Worm (Caenorhabditis elegans): ENCODE measurements around the gene str-156.
A peak's percentile ranks its signal among the peaks of the same experiment; 100 is the strongest.

ce11 chrIV:4930754-4931322, 17.6 kb downstream of the str-156 start:
- TF ChIP-seq lsl-1 (GFP tag; optimal IDR thresholded peaks at IDR 0.05) (peak; percentile 34), mes-4 (tag; optimal IDR thresholded peaks at IDR 0.05) (peak; percentile 47), dpl-1 (GFP tag; optimal IDR thresholded peaks at IDR 0.05) (no peak), ama-1 (optimal IDR thresholded peaks at IDR 0.05) (no peak), ama-1 (GFP tag; optimal IDR thresholded peaks at IDR 0.05) (no peak), nfya-1 (tag; optimal IDR thresholded peaks at IDR 0.05; ENCODE audit: borderline replicate concordance, insufficient read depth) (no peak), C06A6.2 (GFP tag; conservative IDR thresholded peaks at IDR 0.05) (no peak), atf-7 (tag; optimal IDR thresholded peaks at IDR 0.05) (no peak), Y53G8AR.9 (GFP tag; conservative IDR thresholded peaks at IDR 0.05) (no peak), aptf-2 (GFP tag; conservative IDR thresholded peaks at IDR 0.05) (no peak), dox-1 (GFP tag; IDR thresholded peaks at IDR 0.05) (no peak; the same call in 1 of the 2 replicates), ztf-26 (tag; optimal IDR thresholded peaks at IDR 0.05) (peak; percentile 22)

All from whole organism, young adult.